Worm (Caenorhabditis elegans) whole organism, mixed stage, embryonic: ENCODE data around the gene T28A8.2.

Experiments used
- blmp-1 ChIP-seq: fragments of 150-350 bp; optimal IDR thresholded peaks from 2 replicates; lab custom pipeline; 2014; ENCODE audit warnings: missing biosample characterization, missing genetic modification characterization
- ceh-43 ChIP-seq: fragments of 200-800 bp; sonication (Bioruptor generic); optimal IDR thresholded peaks from 2 replicates; lab custom pipeline; 2018; ENCODE audit warnings: mild to moderate bottlenecking, missing genetic modification characterization, moderate library complexity, missing compliant biosample characterization
- ces-1 ChIP-seq: fragments of 150-350 bp; optimal IDR thresholded peaks from 2 replicates; lab custom pipeline; 2014; ENCODE audit warnings: missing biosample characterization, missing genetic modification reagents, missing genetic modification characterization
- ham-2 ChIP-seq: fragments of 200-800 bp; sonication (Bioruptor generic); optimal IDR thresholded peaks from 2 replicates; lab custom pipeline; 2018; ENCODE audit warnings: mild to moderate bottlenecking, missing genetic modification characterization, missing compliant biosample characterization
- lin-13 ChIP-seq: fragments of 150-350 bp; optimal IDR thresholded peaks from 2 replicates; lab custom pipeline; 2014; ENCODE audit warnings: missing biosample characterization, missing genetic modification characterization
- nhr-237 ChIP-seq: fragments of 150-350 bp; optimal IDR thresholded peaks from 2 replicates; lab custom pipeline; 2014; ENCODE audit warnings: missing biosample characterization, missing genetic modification characterization
- nhr-28 ChIP-seq: fragments of 150-350 bp; optimal IDR thresholded peaks from 2 replicates; lab custom pipeline; 2014; ENCODE audit warnings: missing biosample characterization, missing genetic modification characterization
- nhr-76 ChIP-seq: sonication (generic microtip); optimal IDR thresholded peaks from 2 replicates; lab custom pipeline; 2017; ENCODE audit warnings: missing biosample characterization, missing genetic modification characterization
- pha-4 ChIP-seq: fragments of 150-350 bp; optimal IDR thresholded peaks from 2 replicates; lab custom pipeline; 2018; ENCODE audit warnings: missing biosample characterization, missing genetic modification reagents, missing genetic modification characterization
- snpc-4 ChIP-seq: fragments of 150-350 bp; optimal IDR thresholded peaks from 2 replicates; lab custom pipeline; 2014; ENCODE audit warnings: missing biosample characterization, missing genetic modification characterization
- unc-120 ChIP-seq: sonication (generic microtip); optimal IDR thresholded peaks from 2 replicates; lab custom pipeline; 2017; ENCODE audit warnings: missing genetic modification characterization, missing compliant biosample characterization; ENCODE audit not compliant: poor library complexity, severe bottlenecking
- unc-39 ChIP-seq: fragments of 150-350 bp; optimal IDR thresholded peaks from 2 replicates; lab custom pipeline; 2014; ENCODE audit warnings: missing biosample characterization, missing genetic modification characterization
- unc-62 ChIP-seq: fragments of 150-350 bp; optimal IDR thresholded peaks from 2 replicates; lab custom pipeline; 2014; ENCODE audit warnings: missing biosample characterization, missing genetic modification reagents, missing genetic modification characterization
- ztf-11 ChIP-seq: fragments of 150-350 bp; optimal IDR thresholded peaks from 2 replicates; lab custom pipeline; 2014; ENCODE audit warnings: missing biosample characterization, missing genetic modification characterization

- TF ChIP-seq snpc-4 (tag; lab: Kevin White, UChicago) (no peak), ztf-11 (no peak), unc-62 (GFP tag; lab: Kevin White, UChicago) (no peak), nhr-237 (no peak), unc-120 (no peak), lin-13 (tag; lab: Kevin White, UChicago) (no peak), nhr-76 (no peak), ham-2 (GFP tag; lab: Kevin White, UChicago) (no peak), unc-39 (no peak), ces-1 (peak; percentile 21), nhr-28 (tag; lab: Kevin White, UChicago) (no peak), blmp-1 (tag; lab: Kevin White, UChicago) (no peak), pha-4 (tag; lab: Kevin White, UChicago) (no peak), ceh-43 (GFP tag; lab: Kevin White, UChicago) (no peak)
Measured at ce11 chrIII:13514470-13514869, 19.0 kb upstream of the T28A8.2 start, which contains the start of gene mlh-1.
